Worm (Caenorhabditis elegans): ENCODE measurements around the gene tin-9.2.
A peak's percentile ranks its signal among the peaks of the same experiment; 100 is the strongest.

Gene tin-9.2

DNA sequence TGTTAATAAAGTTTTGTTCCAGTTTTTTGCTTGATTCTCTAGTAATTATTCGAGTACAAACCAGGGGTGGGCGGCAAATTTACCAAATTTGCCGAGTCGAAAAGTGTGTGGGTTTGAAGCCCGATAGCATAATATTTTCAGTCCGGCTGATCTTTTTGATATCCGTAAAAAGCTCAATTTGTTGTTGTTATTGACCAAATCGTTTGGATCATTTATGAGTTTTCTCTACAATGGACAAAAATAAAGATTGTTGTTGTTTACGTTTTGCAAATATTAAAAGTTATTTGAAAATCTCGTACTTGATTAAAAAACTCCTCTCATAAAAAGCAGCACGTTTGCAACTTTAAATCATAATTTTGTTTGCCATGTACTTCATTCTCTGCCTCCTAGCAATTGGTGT lies 42.8 kb upstream of the tin-9.2 start, which contains the start of gene scl-1:
Gene scl-1 (plus strand): TSS at position 301 of the 400 bp plus-strand sequence.
- TF ChIP-seq nhr-47 (tag; optimal IDR thresholded peaks at IDR 0.05): no peak
- TF ChIP-seq nhr-19 (GFP tag; conservative IDR thresholded peaks at IDR 0.05): no peak
- no peak for TF ChIP-seq snu-23 (GFP tag; optimal IDR thresholded peaks at IDR 0.05)
- no peak for TF ChIP-seq unc-62 (GFP tag; optimal IDR thresholded peaks at IDR 0.05)
- TF ChIP-seq fkh-10 (GFP tag; optimal IDR thresholded peaks at IDR 0.05): no peak
- TF ChIP-seq ceh-82 (tag; optimal IDR thresholded peaks at IDR 0.05): no peak
- no peak for TF ChIP-seq C16A3.4 (tag; optimal IDR thresholded peaks at IDR 0.05)
- TF ChIP-seq mdl-1 (tag; optimal IDR thresholded peaks at IDR 0.05): no peak
- no peak for TF ChIP-seq hlh-17 (GFP tag; optimal IDR thresholded peaks at IDR 0.05; ENCODE audit: borderline replicate concordance)

DNA sequence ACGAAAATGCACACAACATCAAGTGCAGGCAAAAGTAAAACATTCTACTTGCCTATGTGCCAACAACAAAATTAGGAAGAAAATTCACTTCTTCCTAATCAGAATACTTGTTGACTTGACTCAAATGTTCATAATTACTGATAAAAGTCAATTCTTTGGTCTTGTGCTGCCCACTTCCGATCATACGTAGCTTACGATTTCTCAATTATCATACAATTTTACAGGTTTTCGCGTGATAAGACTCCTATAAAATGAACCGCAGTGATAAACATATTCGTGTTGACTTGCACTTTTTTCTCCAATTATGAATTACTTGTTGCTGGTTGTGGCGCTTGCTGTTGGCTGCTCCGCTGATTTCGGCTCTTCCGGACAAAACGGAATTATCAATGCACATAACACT lies 41.4 kb upstream of the tin-9.2 start, which contains the start of gene scl-2:
Gene scl-2 (plus strand): TSS at position 293 of the 400 bp plus-strand sequence.
- no peak for TF ChIP-seq unc-98 (GFP tag; IDR thresholded peaks at IDR 0.05)
- TF ChIP-seq jun-1 (tag; optimal IDR thresholded peaks at IDR 0.05): peak; percentile 80
- TF ChIP-seq irx-1 (tag; optimal IDR thresholded peaks at IDR 0.05): no peak
- TF ChIP-seq elt-2 (tag; optimal IDR thresholded peaks at IDR 0.05): peak; percentile 99
- TF ChIP-seq lin-35 (GFP tag; optimal IDR thresholded peaks at IDR 0.05): peak in 1 of 2 experiments; percentile 36
- no peak for TF ChIP-seq efl-1 (optimal IDR thresholded peaks at IDR 0.05)
- TF ChIP-seq efl-1 (GFP tag; optimal IDR thresholded peaks at IDR 0.05 in 1 of 2): peak in 1 of 2 experiments; percentile 35
- peak; percentile 68 for TF ChIP-seq tlp-1 (tag; optimal IDR thresholded peaks at IDR 0.05)
- no peak for TF ChIP-seq hlh-4 (tag; optimal IDR thresholded peaks at IDR 0.05)
- TF ChIP-seq mdl-1 (tag; optimal IDR thresholded peaks at IDR 0.05): peak in 1 of 2 experiments; percentile 0

DNA sequence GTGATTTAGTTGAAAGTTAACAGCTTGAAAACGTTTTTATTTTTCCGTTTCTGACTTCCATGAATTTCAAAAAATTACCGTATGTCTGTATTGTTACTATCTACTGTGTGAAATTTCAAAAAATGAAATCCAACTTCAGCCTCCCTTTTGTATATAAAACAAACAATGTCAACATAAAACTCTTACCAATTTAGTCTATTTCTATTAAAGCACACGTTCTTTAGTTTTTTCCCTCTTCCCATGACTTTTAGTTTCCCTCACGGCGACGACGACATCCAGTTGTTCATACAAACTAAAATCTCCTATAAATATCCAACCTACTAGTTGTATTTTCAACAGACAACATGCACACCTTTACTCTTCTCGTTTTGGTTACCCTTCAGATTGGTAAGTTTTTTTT lies 39.5 kb upstream of the tin-9.2 start, which contains the start of gene scl-3:
Gene scl-3 (plus strand): TSS at position 301 of the 400 bp plus-strand sequence.
- TF ChIP-seq ceh-82 (tag; optimal IDR thresholded peaks at IDR 0.05) (no peak), nhr-76 (tag; optimal IDR thresholded peaks at IDR 0.05) (no peak), nhr-90 (tag; optimal IDR thresholded peaks at IDR 0.05; ENCODE audit: poor library complexity) (no peak), lin-35 (GFP tag; optimal IDR thresholded peaks at IDR 0.05) (no peak), zip-4 (GFP tag; optimal IDR thresholded peaks at IDR 0.05) (no peak), dsc-1 (tag; optimal IDR thresholded peaks at IDR 0.05) (no peak), ama-1 (optimal IDR thresholded peaks at IDR 0.05) (no peak), sptf-1 (tag; optimal IDR thresholded peaks at IDR 0.05) (no peak), mab-9 (GFP tag; IDR thresholded peaks at IDR 0.05) (no peak)

DNA sequence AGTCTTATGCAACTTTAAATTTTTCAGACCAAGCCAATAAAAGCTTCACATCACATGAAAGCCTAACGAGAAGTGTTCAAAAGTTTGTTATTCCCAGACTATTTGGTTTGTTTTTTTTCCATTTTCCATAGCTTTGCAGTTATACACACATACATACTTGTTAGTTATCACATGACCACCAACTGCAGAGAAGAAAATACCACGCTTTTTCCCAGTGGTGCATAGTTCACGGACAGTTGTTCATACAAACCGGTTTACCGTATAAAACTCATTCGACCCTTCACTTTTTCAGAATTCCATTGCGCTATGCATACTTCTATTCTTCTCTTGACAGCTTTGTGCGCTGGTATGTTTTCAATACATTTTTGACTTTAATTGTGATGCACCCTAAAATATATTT lies 35.1 kb upstream of the tin-9.2 start, which contains the start of gene scl-5:
Gene scl-5 (plus strand): TSS at position 301 of the 400 bp plus-strand sequence.
- TF ChIP-seq fkh-4 (tag; optimal IDR thresholded peaks at IDR 0.05; ENCODE audit: borderline replicate concordance) (no peak), nhr-85 (tag) (no peak), alr-1 (tag; optimal IDR thresholded peaks at IDR 0.05; ENCODE audit: borderline replicate concordance) (no peak), ztf-4 (tag; optimal IDR thresholded peaks at IDR 0.05) (no peak), sptf-1 (tag; optimal IDR thresholded peaks at IDR 0.05) (no peak), mef-2 (tag; optimal IDR thresholded peaks at IDR 0.05) (no peak), unc-98 (GFP tag; IDR thresholded peaks at IDR 0.05) (no peak), jun-1 (tag; optimal IDR thresholded peaks at IDR 0.05) (no peak), ztf-11 (tag; optimal IDR thresholded peaks at IDR 0.05) (no peak), mdl-1 (tag; optimal IDR thresholded peaks at IDR 0.05) (no peak), nhr-76 (tag; optimal IDR thresholded peaks at IDR 0.05) (no peak), zag-1 (tag; optimal IDR thresholded peaks at IDR 0.05) (no peak), sup-37 (GFP tag; optimal IDR thresholded peaks at IDR 0.05) (no peak), egl-27 (tag; optimal IDR thresholded peaks at IDR 0.05) (no peak), mep-1 (tag; optimal IDR thresholded peaks at IDR 0.05) (no peak), ceh-63 (GFP tag; optimal IDR thresholded peaks at IDR 0.05) (no peak), pqm-1 (tag; optimal IDR thresholded peaks at IDR 0.05) (no peak), ceh-88 (GFP tag; IDR thresholded peaks at IDR 0.05) (no peak), ets-5 (GFP tag; IDR thresholded peaks at IDR 0.05) (no peak)
